Worm (Caenorhabditis elegans) whole organism, L2 larva: ENCODE results near the gene Y43E12A.2.

Source experiments
- C34F6.9 ChIP-seq: fragments of 150-350 bp; optimal IDR thresholded peaks from 2 replicates; lab custom pipeline; 2014; ENCODE audit warnings: missing biosample characterization, missing genetic modification characterization
- F13H6.1 ChIP-seq: sonication (generic microtip); optimal IDR thresholded peaks from 2 replicates; lab custom pipeline; 2016; ENCODE audit warnings: missing genetic modification characterization, missing compliant biosample characterization
- R02D3.7 ChIP-seq: fragments of 150-350 bp; optimal IDR thresholded peaks from 2 replicates; lab custom pipeline; 2014; ENCODE audit warnings: missing biosample characterization, missing genetic modification characterization
- Y55F3AM.14 ChIP-seq: fragments of 200-800 bp; sonication (Bioruptor generic); optimal IDR thresholded peaks from 2 replicates; lab custom pipeline; 2018; ENCODE audit warnings: mild to moderate bottlenecking, missing genetic modification characterization, missing compliant biosample characterization
- ZK546.5 ChIP-seq: sonication (generic microtip); optimal IDR thresholded peaks from 2 replicates; lab custom pipeline; 2017; ENCODE audit warnings: missing biosample characterization, missing genetic modification characterization
- alr-1 ChIP-seq: fragments of 150-350 bp; optimal IDR thresholded peaks from 2 replicates; lab custom pipeline; 2014; ENCODE audit warnings: missing biosample characterization, missing genetic modification characterization
- aly-2 ChIP-seq: fragments of 150-350 bp; optimal IDR thresholded peaks from 2 replicates; lab custom pipeline; 2014; ENCODE audit warnings: missing biosample characterization, missing genetic modification characterization
- blmp-1 ChIP-seq: sonication (generic microtip); optimal IDR thresholded peaks from 2 replicates; lab custom pipeline; 2017; ENCODE audit warnings: missing genetic modification characterization, mild to moderate bottlenecking, missing compliant biosample characterization, antibody characterized with exemption, moderate library complexity; ENCODE audit not compliant: insufficient read depth
- ceh-16 ChIP-seq: fragments of 150-350 bp; optimal IDR thresholded peaks from 2 replicates; lab custom pipeline; 2014; ENCODE audit warnings: missing biosample characterization, missing genetic modification characterization
- ceh-82 ChIP-seq: fragments of 150-350 bp; optimal IDR thresholded peaks from 2 replicates; lab custom pipeline; 2014; ENCODE audit warnings: missing biosample characterization, missing genetic modification characterization
- crh-2 ChIP-seq: sonication (generic microtip); optimal IDR thresholded peaks from 2 replicates; lab custom pipeline; 2017; ENCODE audit warnings: missing biosample characterization, missing genetic modification characterization
- dmd-4 ChIP-seq: sonication (generic microtip); optimal IDR thresholded peaks from 2 replicates; lab custom pipeline; 2017; ENCODE audit warnings: missing biosample characterization, missing genetic modification characterization
- egl-27 ChIP-seq: sonication (generic microtip); optimal IDR thresholded peaks from 3 replicates; lab custom pipeline; 2017; ENCODE audit warnings: missing biosample characterization, missing genetic modification reagents, missing genetic modification characterization
- elt-1 ChIP-seq: fragments of 150-350 bp; optimal IDR thresholded peaks from 2 replicates; lab custom pipeline; 2014; ENCODE audit warnings: missing biosample characterization, missing genetic modification characterization
- fos-1 ChIP-seq: fragments of 150-350 bp; optimal IDR thresholded peaks from 2 replicates; lab custom pipeline; 2014; ENCODE audit warnings: missing biosample characterization, missing genetic modification characterization
- gmeb-1 ChIP-seq: fragments of 150-350 bp; optimal IDR thresholded peaks from 2 replicates; lab custom pipeline; 2014; ENCODE audit warnings: missing biosample characterization, missing genetic modification characterization
- lin-11 ChIP-seq: fragments of 150-350 bp; sonication (generic microtip); optimal IDR thresholded peaks from 2 replicates; lab custom pipeline; 2014; ENCODE audit warnings: missing biosample characterization, missing genetic modification characterization, inconsistent platforms, mixed read lengths
- lin-13 ChIP-seq: fragments of 150-350 bp; optimal IDR thresholded peaks from 2 replicates; lab custom pipeline; 2014; ENCODE audit warnings: missing biosample characterization, missing genetic modification reagents, missing genetic modification characterization
- lsy-2 ChIP-seq, 2 experiments: fragments of 150-350 bp in 1 of 2; sonication (generic microtip) in 1 of 2; optimal IDR thresholded peaks; 2 replicates each; lab custom pipeline; 2014 to 2017; ENCODE audit warnings: missing biosample characterization in 2 of 2, missing genetic modification characterization in 2 of 2
- mab-5 ChIP-seq: fragments of 150-350 bp; optimal IDR thresholded peaks from 2 replicates; lab custom pipeline; 2014; ENCODE audit warnings: missing biosample characterization, missing genetic modification characterization
- mdl-1 ChIP-seq, 2 experiments: fragments of 150-350 bp in 1 of 2; sonication (generic microtip) in 1 of 2; optimal IDR thresholded peaks; 2 replicates each; lab custom pipeline; 2017; ENCODE audit warnings: missing biosample characterization in 2 of 2, missing genetic modification characterization in 2 of 2
- nhr-12 ChIP-seq: fragments of 150-350 bp; optimal IDR thresholded peaks from 2 replicates; lab custom pipeline; 2014; ENCODE audit warnings: missing biosample characterization, missing genetic modification characterization
- nhr-129 ChIP-seq: fragments of 150-350 bp; optimal IDR thresholded peaks from 2 replicates; lab custom pipeline; 2014; ENCODE audit warnings: missing biosample characterization, missing genetic modification characterization
- nhr-21 ChIP-seq: fragments of 150-350 bp; optimal IDR thresholded peaks from 2 replicates; lab custom pipeline; 2014; ENCODE audit warnings: missing biosample characterization, missing genetic modification characterization
- nhr-23 ChIP-seq: fragments of 150-350 bp; optimal IDR thresholded peaks from 2 replicates; lab custom pipeline; 2014; ENCODE audit warnings: missing biosample characterization, missing genetic modification reagents, missing genetic modification characterization
- nhr-237 ChIP-seq: fragments of 150-350 bp; optimal IDR thresholded peaks from 2 replicates; lab custom pipeline; 2014; ENCODE audit warnings: missing biosample characterization, missing genetic modification characterization
- nhr-25 ChIP-seq: fragments of 150-350 bp; sonication (generic microtip); optimal IDR thresholded peaks from 3 replicates; lab custom pipeline; 2014; ENCODE audit warnings: missing biosample characterization, missing genetic modification characterization
- nhr-6 ChIP-seq: fragments of 150-350 bp; optimal IDR thresholded peaks from 2 replicates; lab custom pipeline; 2014; ENCODE audit warnings: missing biosample characterization, missing genetic modification characterization
- nhr-77 ChIP-seq: fragments of 150-350 bp; optimal IDR thresholded peaks from 2 replicates; lab custom pipeline; 2014; ENCODE audit warnings: missing biosample characterization, missing genetic modification characterization
- peb-1 ChIP-seq: fragments of 150-350 bp; optimal IDR thresholded peaks from 2 replicates; lab custom pipeline; 2014; ENCODE audit warnings: missing biosample characterization, missing genetic modification characterization
- sem-4 ChIP-seq: fragments of 150-350 bp; optimal IDR thresholded peaks from 2 replicates; lab custom pipeline; 2014; ENCODE audit warnings: missing biosample characterization, missing genetic modification reagents, missing genetic modification characterization
- skn-1 ChIP-seq: sonication (generic microtip); optimal IDR thresholded peaks from 2 replicates; lab custom pipeline; 2017; ENCODE audit warnings: missing biosample characterization, missing genetic modification characterization
- sma-3 ChIP-seq: sonication (generic microtip); optimal IDR thresholded peaks from 2 replicates; lab custom pipeline; 2016; ENCODE audit warnings: missing genetic modification reagents, missing genetic modification characterization, missing compliant biosample characterization
- sma-9 ChIP-seq, 2 experiments: fragments of 150-350 bp in 1 of 2; sonication (generic microtip) in 1 of 2; optimal IDR thresholded peaks; 2 replicates each; lab custom pipeline; 2014 to 2016; ENCODE audit warnings: missing genetic modification characterization in 2 of 2, mild to moderate bottlenecking in 1 of 2, missing biosample characterization in 1 of 2, missing compliant biosample characterization in 1 of 2, missing genetic modification reagents in 1 of 2, moderate library complexity in 1 of 2
- snpc-4 ChIP-seq: fragments of 150-350 bp; optimal IDR thresholded peaks from 2 replicates; lab custom pipeline; 2014; ENCODE audit warnings: missing biosample characterization, missing genetic modification characterization
- unc-39 ChIP-seq: fragments of 150-350 bp; optimal IDR thresholded peaks from 2 replicates; lab custom pipeline; 2014; ENCODE audit warnings: missing biosample characterization, missing genetic modification characterization
- unc-55 ChIP-seq: fragments of 150-350 bp; sonication (generic microtip); optimal IDR thresholded peaks from 3 replicates; lab custom pipeline; 2014; ENCODE audit warnings: missing biosample characterization, missing genetic modification reagents, missing genetic modification characterization
- unc-62 ChIP-seq: fragments of 150-350 bp; optimal IDR thresholded peaks from 2 replicates; lab custom pipeline; 2014; ENCODE audit warnings: missing biosample characterization, missing genetic modification reagents, missing genetic modification characterization
- zag-1 ChIP-seq: fragments of 150-350 bp; optimal IDR thresholded peaks from 2 replicates; lab custom pipeline; 2014; ENCODE audit warnings: missing biosample characterization, missing genetic modification characterization
- ztf-1 ChIP-seq: fragments of 200-800 bp; sonication (Bioruptor generic); conservative IDR thresholded peaks from 2 replicates; pipeline ENCODE4 v1.3.6; 2022; ENCODE audit warnings: missing genetic modification characterization, missing compliant biosample characterization
- ztf-11 ChIP-seq: sonication (generic microtip); optimal IDR thresholded peaks from 2 replicates; lab custom pipeline; 2017; ENCODE audit warnings: missing biosample characterization, missing genetic modification characterization
- ztf-4 ChIP-seq: fragments of 150-350 bp; optimal IDR thresholded peaks from 2 replicates; lab custom pipeline; 2014; ENCODE audit warnings: missing biosample characterization, missing genetic modification characterization

The Y43E12A.2 gene

DNA sequence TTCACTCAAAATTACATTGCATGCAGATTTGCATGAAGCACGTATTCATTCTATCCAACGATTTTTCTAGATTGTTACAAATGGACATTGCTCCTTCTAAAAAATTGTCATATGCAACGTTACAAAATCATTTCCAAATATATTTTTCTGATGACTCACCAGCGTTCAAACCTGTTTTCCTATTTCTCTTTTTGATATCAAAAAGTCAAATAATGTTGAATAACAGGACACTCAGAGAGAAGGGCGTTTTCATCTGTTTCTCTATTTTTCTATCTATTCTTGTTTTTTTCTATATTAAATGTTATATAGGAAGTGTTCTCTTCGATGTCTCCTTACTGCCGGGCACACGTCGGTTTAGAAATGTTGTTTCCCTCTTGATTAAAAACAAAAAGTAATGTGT is 25.0 kb downstream of the Y43E12A.2 start:
- TF ChIP-seq elt-1 (tag; lab: Kevin White, UChicago) (no peak), fos-1 (tag; lab: Kevin White, UChicago) (peak; percentile 64)

DNA sequence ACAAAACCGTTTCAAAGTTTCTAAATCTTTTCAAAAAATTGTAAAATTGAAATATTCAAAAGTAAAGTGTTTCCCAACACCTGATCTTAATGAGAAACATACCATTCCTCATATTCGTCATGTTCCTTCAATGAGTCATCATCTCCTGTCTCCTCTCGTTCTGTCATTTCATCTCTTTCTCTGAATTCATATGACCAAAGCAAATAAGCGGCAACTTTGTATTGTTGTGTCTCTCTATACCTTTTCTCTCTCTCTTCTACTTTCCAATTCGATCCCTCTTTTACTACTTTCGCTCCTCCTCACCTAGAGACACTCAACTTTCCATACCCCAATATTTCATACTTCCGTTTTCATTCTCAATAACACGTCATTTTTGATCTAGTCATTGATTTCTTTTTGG is 26.4 kb downstream of the Y43E12A.2 start:
- TF ChIP-seq nhr-12 (no peak), ztf-4 (tag; lab: Kevin White, UChicago) (no peak), elt-1 (tag; lab: Kevin White, UChicago) (no peak), mdl-1 (tag; optimal IDR thresholded peaks at IDR 0.05; lab: Kevin White, UChicago) (no peak), ztf-1 (GFP tag; lab: Robert Waterston, UW) (no peak), ZK546.5 (no peak), mab-5 (tag; lab: Kevin White, UChicago) (no peak), nhr-77 (tag; lab: Kevin White, UChicago) (no peak), Y55F3AM.14 (GFP tag; lab: Kevin White, UChicago) (no peak), peb-1 (no peak), C34F6.9 (tag; lab: Kevin White, UChicago) (peak; percentile 2), lsy-2 (tag; optimal IDR thresholded peaks at IDR 0.05; lab: Kevin White, UChicago) (no peak), nhr-129 (peak; percentile 75), nhr-21 (tag; lab: Kevin White, UChicago) (peak; percentile 32), sem-4 (no peak), unc-62 (no peak), fos-1 (tag; lab: Kevin White, UChicago) (peak; percentile 78), skn-1 (no peak), crh-2 (tag; lab: Kevin White, UChicago) (peak; percentile 33), egl-27 (tag; lab: Kevin White, UChicago) (no peak), F13H6.1 (tag; lab: Kevin White, UChicago) (peak; percentile 1), zag-1 (no peak), blmp-1 (peak; percentile 89), alr-1 (tag; lab: Kevin White, UChicago) (no peak), lin-13 (GFP tag; lab: Kevin White, UChicago) (no peak), unc-55 (GFP tag; lab: Kevin White, UChicago) (no peak), nhr-23 (tag; lab: Kevin White, UChicago) (no peak), unc-39 (tag; lab: Kevin White, UChicago) (no peak), ceh-82 (tag; lab: Kevin White, UChicago) (no peak), dmd-4 (no peak), ceh-16 (tag; lab: Kevin White, UChicago) (no peak), sma-3 (GFP tag; lab: Kevin White, UChicago) (peak; percentile 48), sma-9 (GFP tag; optimal IDR thresholded peaks at IDR 0.05; lab: Kevin White, UChicago) (peak; percentile 24), sma-9 (tag; optimal IDR thresholded peaks at IDR 0.05; lab: Kevin White, UChicago) (no peak), lin-11 (tag; lab: Kevin White, UChicago) (no peak), ztf-11 (tag; lab: Kevin White, UChicago) (no peak), snpc-4 (tag; lab: Kevin White, UChicago) (no peak), nhr-25 (tag; lab: Kevin White, UChicago) (peak; percentile 66)

DNA sequence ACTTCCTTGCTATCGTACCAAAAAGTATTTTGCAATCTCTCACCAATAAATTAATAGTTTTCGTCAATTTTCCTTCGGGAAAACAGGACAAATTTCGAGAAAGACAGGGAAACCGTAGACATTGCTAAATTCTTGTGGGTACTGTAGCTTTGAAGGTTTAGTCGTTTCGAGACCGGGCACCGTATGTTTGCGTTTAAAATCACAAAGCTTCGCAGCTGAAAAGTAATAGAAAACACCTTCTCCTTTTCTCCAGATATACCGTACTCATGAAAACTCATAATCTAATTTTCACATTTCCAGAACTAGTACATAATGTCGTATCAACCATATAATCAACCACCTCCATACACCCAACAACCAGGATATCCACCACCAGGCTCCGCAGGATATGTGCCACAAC is 27.1 kb downstream of the Y43E12A.2 start, which contains the start of gene F13H10.6:
Gene F13H10.6 (plus strand): TSS at position 301 of the 400 bp plus-strand sequence.
- TF ChIP-seq sma-3 (GFP tag; lab: Kevin White, UChicago), result no peak
- TF ChIP-seq lsy-2 (tag; optimal IDR thresholded peaks at IDR 0.05; lab: Kevin White, UChicago), result no peak
- TF ChIP-seq nhr-6 (tag; lab: Kevin White, UChicago), result no peak
- TF ChIP-seq nhr-12, result no peak
- no peak for TF ChIP-seq zag-1
- TF ChIP-seq Y55F3AM.14 (GFP tag; lab: Kevin White, UChicago), result no peak
- no peak for TF ChIP-seq alr-1 (tag; lab: Kevin White, UChicago)
- TF ChIP-seq ZK546.5, result no peak
- no peak for TF ChIP-seq mab-5 (tag; lab: Kevin White, UChicago)
- no peak for TF ChIP-seq snpc-4 (tag; lab: Kevin White, UChicago)
- TF ChIP-seq nhr-237, result no peak
- TF ChIP-seq gmeb-1 (tag; lab: Kevin White, UChicago), result no peak
- no peak for TF ChIP-seq R02D3.7 (tag; lab: Kevin White, UChicago)
- TF ChIP-seq aly-2 (tag; lab: Kevin White, UChicago), result no peak
